Worm (Caenorhabditis elegans): ENCODE data around the gene C03A3.9.

DNA sequence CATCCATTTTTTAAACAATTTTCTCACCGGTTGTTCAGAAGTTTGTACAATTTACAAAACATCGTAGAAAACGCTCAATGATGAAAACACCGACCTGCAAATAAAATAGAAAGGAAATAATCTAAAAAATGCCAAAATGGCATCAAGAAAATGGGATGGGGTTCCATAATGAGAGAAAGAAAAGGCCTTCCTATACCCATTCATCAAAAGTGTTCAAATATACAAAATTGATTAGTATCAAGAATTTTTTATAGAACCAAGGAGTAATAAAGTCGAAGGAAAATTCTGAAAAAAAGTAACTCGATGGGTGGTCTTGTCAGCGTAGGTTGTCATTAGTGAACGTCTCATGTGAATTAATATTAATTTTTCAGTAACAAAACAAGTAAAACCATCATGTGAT lies 40.2 kb upstream of the C03A3.9 start, which contains the start of gene C34F6.12:
- no peak for TF ChIP-seq C17E4.6 (GFP tag; IDR thresholded peaks at IDR 0.05)
- TF ChIP-seq mes-4 (tag; optimal IDR thresholded peaks at IDR 0.05) = no peak
- no peak for TF ChIP-seq ztf-3 (GFP tag; optimal IDR thresholded peaks at IDR 0.05)
- no peak for TF ChIP-seq B0336.3 (GFP tag; IDR thresholded peaks at IDR 0.05)
- no peak for TF ChIP-seq zim-3 (tag; optimal IDR thresholded peaks at IDR 0.05)
- no peak for TF ChIP-seq T07F8.4 (tag; optimal IDR thresholded peaks at IDR 0.05)
